Fruit fly (Drosophila melanogaster) whole organism, embryonic: Measurements from ENCODE around the gene CG10628.

Experiments
- Aef1 ChIP-seq: fragments of 200-800 bp; sonication (Bioruptor generic); IDR thresholded peaks from 3 replicates; pipeline ENCODE4 v1.3.6; 2022; ENCODE audit warnings: missing biosample characterization, missing genetic modification characterization
- C15 ChIP-seq: fragments of 200-800 bp; sonication (Bioruptor generic); IDR thresholded peaks from 3 replicates; pipeline ENCODE4 v1.3.6; 2022; ENCODE audit warnings: missing biosample characterization, missing genetic modification characterization
- CG11560 ChIP-seq: fragments of 200-800 bp; sonication (Bioruptor generic); IDR thresholded peaks from 3 replicates; pipeline ENCODE4 v1.3.6; 2022; ENCODE audit warnings: missing biosample characterization, missing genetic modification characterization
- CG11723 ChIP-seq: fragments of 200-800 bp; sonication (Bioruptor generic); optimal IDR thresholded peaks from 2 replicates; lab custom pipeline; 2017; ENCODE audit warnings: missing biosample characterization, mild to moderate bottlenecking, missing genetic modification characterization
- CG1233 ChIP-seq: fragments of 200-800 bp; sonication (Bioruptor generic); optimal IDR thresholded peaks from 4 replicates; lab custom pipeline; 2018; ENCODE audit warnings: missing biosample characterization, mild to moderate bottlenecking, missing genetic modification characterization
- CG13296 ChIP-seq: fragments of 200-800 bp; sonication (Bioruptor generic); optimal IDR thresholded peaks from 3 replicates; lab custom pipeline; 2018; ENCODE audit warnings: missing biosample characterization, mild to moderate bottlenecking, missing genetic modification characterization
- CG13424 ChIP-seq: fragments of 200-800 bp; sonication (Bioruptor generic); optimal IDR thresholded peaks from 2 replicates; lab custom pipeline; 2019; ENCODE audit warnings: missing biosample characterization, mild to moderate bottlenecking, missing genetic modification characterization, moderate library complexity
- CG15011 ChIP-seq: fragments of 200-800 bp; sonication (Bioruptor generic); optimal IDR thresholded peaks from 3 replicates; lab custom pipeline; 2018; ENCODE audit warnings: missing biosample characterization, mild to moderate bottlenecking, missing genetic modification characterization
- CG15514 ChIP-seq: fragments of 200-800 bp; sonication (Bioruptor generic); optimal IDR thresholded peaks from 3 replicates; lab custom pipeline; 2017; ENCODE audit warnings: missing biosample characterization, missing genetic modification characterization, mild to moderate bottlenecking, moderate library complexity, missing genetic modification reagents
- CG16779 ChIP-seq: fragments of 200-800 bp; sonication (Bioruptor generic); IDR thresholded peaks from 2 replicates; pipeline ENCODE4 v1.3.6; 2022; ENCODE audit warnings: missing biosample characterization, missing genetic modification characterization
- CG17186 ChIP-seq: fragments of 200-800 bp; sonication (Bioruptor generic); optimal IDR thresholded peaks from 3 replicates; lab custom pipeline; 2017; ENCODE audit warnings: missing biosample characterization, missing genetic modification reagents, missing genetic modification characterization
- CG17359 ChIP-seq: fragments of 200-800 bp; sonication (Bioruptor generic); optimal IDR thresholded peaks from 3 replicates; lab custom pipeline; 2018; ENCODE audit warnings: missing biosample characterization, mild to moderate bottlenecking, missing genetic modification characterization, moderate library complexity
- CG17361 ChIP-seq: fragments of 200-800 bp; sonication (Bioruptor generic); IDR thresholded peaks from 3 replicates; pipeline ENCODE4 v1.3.6; 2022; ENCODE audit warnings: missing biosample characterization, missing genetic modification characterization
- CG17385 ChIP-seq: fragments of 200-800 bp; sonication (Bioruptor generic); optimal IDR thresholded peaks from 3 replicates; lab custom pipeline; 2018; ENCODE audit warnings: missing biosample characterization, mild to moderate bottlenecking, missing genetic modification characterization
- CG17912 ChIP-seq: fragments of 200-800 bp; sonication (Bioruptor generic); optimal IDR thresholded peaks from 2 replicates; lab custom pipeline; 2018; ENCODE audit warnings: missing biosample characterization, mild to moderate bottlenecking, missing genetic modification characterization
- CG18262 ChIP-seq: fragments of 200-800 bp; optimal IDR thresholded peaks from 3 replicates; lab custom pipeline; 2019; ENCODE audit warnings: missing biosample characterization, mild to moderate bottlenecking, missing genetic modification characterization, moderate library complexity
- CG30403 ChIP-seq: fragments of 200-800 bp; sonication (Bioruptor generic); optimal IDR thresholded peaks from 3 replicates; lab custom pipeline; 2016; ENCODE audit warnings: missing biosample characterization, missing genetic modification characterization
- CG31441 ChIP-seq: fragments of 200-800 bp; sonication (Bioruptor generic); IDR thresholded peaks from 2 replicates; pipeline ENCODE4 v1.3.6; 2022; ENCODE audit warnings: missing biosample characterization, missing genetic modification characterization
- CG3163 ChIP-seq: fragments of 200-800 bp; sonication (Bioruptor generic); optimal IDR thresholded peaks from 3 replicates; lab custom pipeline; 2016; ENCODE audit warnings: missing biosample characterization, missing genetic modification characterization
- CG32772 ChIP-seq: fragments of 200-800 bp; sonication (Bioruptor generic); IDR thresholded peaks from 2 replicates; pipeline ENCODE4 v1.3.6; 2022; ENCODE audit warnings: missing biosample characterization, missing genetic modification characterization
- CG3838 ChIP-seq: fragments of 200-800 bp; sonication (Bioruptor generic); optimal IDR thresholded peaks from 3 replicates; lab custom pipeline; 2016; ENCODE audit warnings: missing biosample characterization, missing genetic modification characterization
- CG4328 ChIP-seq: fragments of 200-800 bp; sonication (Bioruptor generic); optimal IDR thresholded peaks from 3 replicates; lab custom pipeline; 2017; ENCODE audit warnings: missing biosample characterization, missing genetic modification reagents, missing genetic modification characterization
- CG4707 ChIP-seq: fragments of 200-800 bp; sonication (Bioruptor generic); optimal IDR thresholded peaks from 2 replicates; lab custom pipeline; 2018; ENCODE audit warnings: missing biosample characterization, mild to moderate bottlenecking, missing genetic modification characterization, moderate library complexity
- CG4820 ChIP-seq: fragments of 200-800 bp; sonication (Bioruptor generic); optimal IDR thresholded peaks from 3 replicates; lab custom pipeline; 2016; ENCODE audit warnings: missing biosample characterization, missing genetic modification characterization
- CG4854 ChIP-seq: fragments of 200-800 bp; sonication (Bioruptor generic); optimal IDR thresholded peaks from 2 replicates; lab custom pipeline; 2016; ENCODE audit warnings: missing biosample characterization, missing genetic modification characterization, inconsistent platforms
- CG6813 ChIP-seq: fragments of 200-800 bp; sonication (Bioruptor generic); optimal IDR thresholded peaks from 2 replicates; lab custom pipeline; 2017; ENCODE audit warnings: missing biosample characterization, missing genetic modification characterization, mild to moderate bottlenecking, moderate library complexity, missing genetic modification reagents
- CG7928 ChIP-seq: fragments of 200-800 bp; sonication (Bioruptor generic); optimal IDR thresholded peaks from 2 replicates; lab custom pipeline; 2017; ENCODE audit warnings: missing biosample characterization, mild to moderate bottlenecking, missing genetic modification characterization
- CG9727 ChIP-seq: fragments of 200-800 bp; sonication (Bioruptor generic); optimal IDR thresholded peaks from 3 replicates; lab custom pipeline; 2017; ENCODE audit warnings: missing biosample characterization, mild to moderate bottlenecking, missing genetic modification characterization
- CG9932 ChIP-seq: fragments of 200-800 bp; sonication (Bioruptor generic); IDR thresholded peaks from 2 replicates; pipeline ENCODE4 v1.3.6; 2022; ENCODE audit warnings: missing biosample characterization, missing genetic modification characterization
- CrebB ChIP-seq: fragments of 200-800 bp; sonication (Bioruptor generic); optimal IDR thresholded peaks from 3 replicates; lab custom pipeline; 2018; ENCODE audit warnings: missing biosample characterization, mild to moderate bottlenecking, missing genetic modification characterization
- Dp ChIP-seq: fragments of 200-800 bp; sonication (Bioruptor generic); optimal IDR thresholded peaks from 2 replicates; lab custom pipeline; 2018; ENCODE audit warnings: missing biosample characterization, mild to moderate bottlenecking, missing genetic modification characterization, moderate library complexity
- HHEX ChIP-seq: fragments of 200-800 bp; sonication (Bioruptor generic); optimal IDR thresholded peaks from 3 replicates; lab custom pipeline; 2017; ENCODE audit warnings: missing biosample characterization, mild to moderate bottlenecking, missing genetic modification characterization, missing genetic modification reagents
- Lpt ChIP-seq: fragments of >200 bp; optimal IDR thresholded peaks from 2 replicates; lab custom pipeline; 2018; ENCODE audit warnings: missing biosample characterization, missing genetic modification characterization
- MTF-1 ChIP-seq: fragments of 200-800 bp; sonication (Bioruptor generic); optimal IDR thresholded peaks from 2 replicates; lab custom pipeline; 2018; ENCODE audit warnings: missing biosample characterization, mild to moderate bottlenecking, missing genetic modification characterization, borderline replicate concordance
- Ravus ChIP-seq: fragments of 200-800 bp; sonication (Bioruptor generic); IDR thresholded peaks from 2 replicates; pipeline ENCODE4 v1.3.6; 2022; ENCODE audit warnings: missing biosample characterization, missing genetic modification characterization
- bowl ChIP-seq: fragments of 200-800 bp; sonication (Bioruptor generic); IDR thresholded peaks from 2 replicates; pipeline ENCODE4 v1.3.6; 2022; ENCODE audit warnings: missing biosample characterization, missing genetic modification characterization
- ci ChIP-seq: fragments of 200-800 bp; sonication (Bioruptor generic); IDR thresholded peaks from 3 replicates; pipeline ENCODE4 v1.3.6; 2022; ENCODE audit warnings: missing biosample characterization, missing genetic modification characterization
- croc ChIP-seq: fragments of 200-800 bp; sonication (Bioruptor generic); conservative IDR thresholded peaks from 3 replicates; pipeline ENCODE4 v1.3.6; 2022; ENCODE audit warnings: missing biosample characterization, missing genetic modification characterization
- dpn ChIP-seq, 2 experiments: fragments of 200-800 bp; sonication (Bioruptor generic); optimal IDR thresholded peaks; 3 replicates each; lab custom pipeline; 2016; ENCODE audit warnings: missing biosample characterization in 2 of 2, missing genetic modification characterization in 2 of 2
- h ChIP-seq: fragments of >200 bp; optimal IDR thresholded peaks from 2 replicates; lab custom pipeline; 2017
- hth ChIP-seq: fragments of >200 bp; optimal IDR thresholded peaks from 2 replicates; lab custom pipeline; 2017; ENCODE audit warnings: inconsistent platforms
- ind ChIP-seq: fragments of 200-800 bp; sonication (Bioruptor generic); optimal IDR thresholded peaks from 3 replicates; lab custom pipeline; 2016; ENCODE audit warnings: missing biosample characterization, missing genetic modification characterization
- insv ChIP-seq, 2 experiments: fragments of 200-800 bp; sonication (Bioruptor generic); optimal IDR thresholded peaks; 3 replicates each; lab custom pipeline; 2016 to 2018; ENCODE audit warnings: missing biosample characterization in 2 of 2, missing genetic modification characterization in 2 of 2
- inv ChIP-seq: fragments of 200-800 bp; sonication (Bioruptor generic); IDR thresholded peaks from 2 replicates; pipeline ENCODE4 v1.3.6; 2022; ENCODE audit warnings: missing biosample characterization, missing genetic modification characterization; ENCODE audit not compliant: partially characterized antibody
- knrl ChIP-seq: fragments of 200-800 bp; sonication (Bioruptor generic); IDR thresholded peaks from 3 replicates; pipeline ENCODE4 v1.3.6; 2022; ENCODE audit warnings: missing biosample characterization, missing genetic modification characterization; ENCODE audit not compliant: partially characterized antibody
- lola ChIP-seq, 3 experiments: fragments of >200 bp in 2 of 3; fragments of 200-800 bp in 1 of 3; sonication (Bioruptor generic) in 1 of 3; optimal IDR thresholded peaks; 2 replicates each; lab custom pipeline; 2017 to 2019; ENCODE audit warnings: missing biosample characterization in 3 of 3, missing genetic modification characterization in 3 of 3, mild to moderate bottlenecking in 1 of 3, moderate library complexity in 1 of 3
- lov ChIP-seq, 2 experiments: fragments of 200-800 bp in 1 of 2; fragments of >200 bp in 1 of 2; sonication (Bioruptor generic) in 1 of 2; IDR thresholded peaks in 1 of 2; optimal IDR thresholded peaks in 1 of 2; 2 replicates in 1 of 2; 3 replicates in 1 of 2; pipeline versions ENCODE4 v1.3.6 to Lab custom; 2017 to 2022; ENCODE audit warnings: missing biosample characterization in 1 of 2, missing genetic modification characterization in 1 of 2
- sens-2 ChIP-seq: fragments of 200-800 bp; sonication (Bioruptor generic); IDR thresholded peaks from 2 replicates; pipeline ENCODE4 v1.3.6; 2022; ENCODE audit warnings: missing biosample characterization, missing genetic modification characterization
- sim ChIP-seq: fragments of 200-800 bp; sonication (Bioruptor generic); IDR thresholded peaks from 2 replicates; pipeline ENCODE4 v1.3.6; 2022; ENCODE audit warnings: missing biosample characterization, missing genetic modification characterization
- sqz ChIP-seq: fragments of 200-800 bp; sonication (Bioruptor generic); optimal IDR thresholded peaks from 3 replicates; lab custom pipeline; 2018; ENCODE audit warnings: missing biosample characterization, mild to moderate bottlenecking, missing genetic modification characterization
- ttk ChIP-seq: fragments of 200-800 bp; sonication (Bioruptor generic); IDR thresholded peaks from 2 replicates; pipeline ENCODE4 v2.1.2; 2022; ENCODE audit warnings: missing biosample characterization, missing genetic modification characterization

Gene CG10628

DNA sequence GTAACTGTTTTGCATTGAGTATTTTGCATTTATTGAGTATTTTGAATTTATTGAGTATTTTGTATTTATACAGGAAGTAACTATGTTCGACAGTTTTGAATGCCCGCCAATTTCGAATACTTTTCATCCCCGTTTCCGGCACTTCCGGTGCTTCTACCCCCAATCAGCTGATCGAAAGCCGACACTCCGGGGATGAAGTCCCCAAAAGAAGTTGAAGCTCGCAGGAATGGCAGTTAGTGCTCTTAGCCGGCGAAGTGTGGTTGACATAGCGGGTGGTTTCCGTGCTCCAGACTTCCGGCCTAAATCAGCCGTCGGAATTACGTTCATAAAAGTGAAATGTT lies 37.7 kb upstream of the CG10628 start, which contains the start of gene sick (continued):
- TF ChIP-seq CG18262 (tag; lab: Kevin White, UChicago): peak; percentile 23
- TF ChIP-seq Lpt (GFP tag; lab: Kevin White, UChicago): no peak
- no peak for TF ChIP-seq CG4820 (GFP tag; lab: Kevin White, UChicago)
- peak; percentile 4 for TF ChIP-seq CG30403 (GFP tag; lab: Kevin White, UChicago)
- TF ChIP-seq CG13424 (tag; lab: Kevin White, UChicago): no peak
- no peak for TF ChIP-seq Aef1
- TF ChIP-seq CG11560 (tag; lab: Robert Waterston, UW): no peak
- TF ChIP-seq CG17186 (GFP tag; lab: Kevin White, UChicago): no peak
- peak; percentile 47 for TF ChIP-seq HHEX (GFP tag; lab: Kevin White, UChicago)
- 0 out of 2 replicates have a peak, but pooled peaks have one; percentile 22 for TF ChIP-seq sim (GFP tag; lab: Robert Waterston, UW)
- TF ChIP-seq sens-2 (GFP tag; lab: Robert Waterston, UW): no peak
- no peak for TF ChIP-seq CG7928 (GFP tag; lab: Kevin White, UChicago)
- no peak for TF ChIP-seq lov (optimal IDR thresholded peaks at IDR 0.05; lab: Kevin White, UChicago)
- TF ChIP-seq lov (GFP tag; IDR thresholded peaks at IDR 0.05; lab: Robert Waterston, UW): 0 out of 3 replicates have a peak, but pooled peaks have one; percentile 3
- TF ChIP-seq CG4854 (GFP tag; lab: Kevin White, UChicago): no peak
- no peak for TF ChIP-seq CG17359
- TF ChIP-seq hth (lab: Kevin White, UChicago): no peak
- TF ChIP-seq inv (GFP tag; lab: Robert Waterston, UW): no peak
- no peak; the same call in 1 of the 2 replicates for TF ChIP-seq CG32772 (GFP tag; lab: Robert Waterston, UW)
- peak; percentile 33 for TF ChIP-seq CG6813
- TF ChIP-seq CG31441 (GFP tag; lab: Robert Waterston, UW): 0 out of 2 replicates have a peak, but pooled peaks have one; percentile 39
- no peak for TF ChIP-seq knrl (GFP tag; lab: Robert Waterston, UW)
- TF ChIP-seq CG9727 (GFP tag; lab: Kevin White, UChicago): peak; percentile 4
- TF ChIP-seq croc (GFP tag; lab: Robert Waterston, UW): no peak
- TF ChIP-seq CG15514 (GFP tag; lab: Kevin White, UChicago): peak; percentile 60
- TF ChIP-seq sqz (GFP tag; lab: Kevin White, UChicago): peak; percentile 12
- TF ChIP-seq CG17361: no peak
- peak; percentile 3 for TF ChIP-seq CG4707 (GFP tag; lab: Kevin White, UChicago)
- no peak for TF ChIP-seq CG3163 (GFP tag; lab: Kevin White, UChicago)
- no peak for TF ChIP-seq ttk (GFP tag; lab: Robert Waterston, UW)
- peak; percentile 4 for TF ChIP-seq CG1233 (GFP tag; lab: Kevin White, UChicago)
- TF ChIP-seq ind (GFP tag; lab: Kevin White, UChicago): no peak
- TF ChIP-seq MTF-1: peak; percentile 12
- TF ChIP-seq lola (GFP tag; optimal IDR thresholded peaks at IDR 0.05; lab: Kevin White, UChicago): peak in 1 of 3 experiments; percentile 28
- 0 out of 2 replicates have a peak, but pooled peaks have one; percentile 29 for TF ChIP-seq CG16779
- TF ChIP-seq CG9932 (GFP tag; lab: Robert Waterston, UW): no peak
- TF ChIP-seq Dp: peak; percentile 43
- TF ChIP-seq CG17912: no peak
- TF ChIP-seq CG13296 (GFP tag; lab: Kevin White, UChicago): peak; percentile 48
- TF ChIP-seq CrebB: peak; percentile 34
- TF ChIP-seq Ravus (GFP tag; lab: Robert Waterston, UW): no peak
- TF ChIP-seq bowl: no peak
- peak in 1 of 2 experiments; percentile 11 for TF ChIP-seq insv (GFP tag; optimal IDR thresholded peaks at IDR 0.05; lab: Kevin White, UChicago)
- no peak for TF ChIP-seq dpn (GFP tag; optimal IDR thresholded peaks at IDR 0.05; lab: Kevin White, UChicago)
- peak; percentile 37 for TF ChIP-seq CG15011 (GFP tag; lab: Kevin White, UChicago)
- peak; percentile 44 for TF ChIP-seq CG4328 (GFP tag; lab: Kevin White, UChicago)
- peak; percentile 36 for TF ChIP-seq CG17385
- no peak for TF ChIP-seq C15 (GFP tag; lab: Robert Waterston, UW)
- TF ChIP-seq CG3838 (GFP tag; lab: Kevin White, UChicago): no peak
- TF ChIP-seq ci (GFP tag; lab: Robert Waterston, UW): peak; percentile 48; the same call in 2 of the 3 replicates
- TF ChIP-seq CG11723: peak; percentile 7
- TF ChIP-seq h (lab: Kevin White, UChicago): no peak
